Fruit fly (Drosophila melanogaster) whole organism: ENCODE results near the gene CG5555.

Source experiments
- psq ChIP-seq: fragments of >200 bp; optimal IDR thresholded peaks from 2 replicates; lab custom pipeline; 2017
- usp ChIP-seq: fragments of >200 bp; optimal IDR thresholded peaks from 2 replicates; lab custom pipeline; 2017; ENCODE audit warnings: missing biosample characterization, missing genetic modification characterization, mixed read lengths

DNA sequence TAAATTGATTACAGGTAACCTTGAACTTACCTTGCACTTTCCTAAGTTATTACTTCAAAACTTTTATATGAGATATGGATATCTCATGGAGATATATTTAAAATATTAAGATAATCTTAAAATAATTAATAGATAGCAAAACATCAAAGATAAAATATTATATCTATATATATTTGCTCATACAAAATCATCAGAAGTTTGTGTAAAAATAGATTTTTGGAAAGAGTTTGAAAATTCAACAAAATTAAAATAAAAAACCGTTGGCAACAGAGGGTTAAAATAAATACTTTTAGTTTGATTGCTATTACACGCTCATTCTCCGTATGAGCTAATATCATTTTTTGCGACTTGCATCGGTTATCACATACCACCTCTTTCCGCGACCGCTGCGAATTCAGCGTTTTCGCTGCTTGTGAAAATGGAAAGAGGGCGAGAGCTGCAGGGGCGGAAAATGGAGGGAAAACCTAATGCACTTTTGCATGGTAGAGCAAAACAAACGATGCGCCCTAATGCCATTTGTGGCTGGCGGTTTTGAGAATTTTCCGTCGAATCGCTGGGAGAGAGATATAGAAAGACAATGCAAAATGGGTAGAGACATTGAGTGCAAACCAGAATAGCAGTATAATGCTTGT, 32.3 kb upstream of the CG5555 start:
- no peak for TF ChIP-seq usp (GFP tag; lab: Kevin White, UChicago)
- TF ChIP-seq psq (lab: Kevin White, UChicago), result no peak
